Worm (Caenorhabditis elegans): ENCODE results near the gene Y48A6B.9.
A peak's percentile ranks its signal among the peaks of the same experiment; 100 is the strongest.

DNA sequence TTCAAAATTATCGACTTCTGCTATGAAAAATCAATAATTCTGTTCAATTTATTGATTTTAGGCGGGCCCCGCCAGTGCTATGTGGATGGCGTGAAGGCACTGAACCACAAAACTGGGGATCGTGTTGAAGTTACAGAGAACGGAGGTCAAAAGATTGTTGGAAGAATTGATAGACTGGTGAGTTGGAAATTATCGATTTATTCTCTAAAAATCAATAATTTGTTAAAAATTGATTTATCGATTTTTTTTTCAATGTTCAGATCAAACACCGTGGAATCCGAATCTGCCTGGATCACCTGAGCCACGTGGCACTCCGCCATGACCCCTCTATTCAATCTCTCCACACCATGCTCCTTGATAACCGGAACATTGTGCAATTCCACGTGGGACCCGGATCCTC, 37.2 kb downstream of the Y48A6B.9 start:
- TF ChIP-seq T22C8.4 (GFP tag; IDR thresholded peaks at IDR 0.05) (peak; percentile 83), tab-1 (GFP tag; IDR thresholded peaks at IDR 0.05) (no peak), flt-1 (GFP tag; IDR thresholded peaks at IDR 0.05) (no peak), ztf-29 (GFP tag; IDR thresholded peaks at IDR 0.05) (no peak), ztf-23 (GFP tag; IDR thresholded peaks at IDR 0.05) (no peak), cog-1 (tag; optimal IDR thresholded peaks at IDR 0.05) (no peak), med-1 (GFP tag; optimal IDR thresholded peaks at IDR 0.05; ENCODE audit: insufficient read depth) (no peak)
